Worm (Caenorhabditis elegans): ENCODE results near the gene M163.10.

M163.10 gene

DNA sequence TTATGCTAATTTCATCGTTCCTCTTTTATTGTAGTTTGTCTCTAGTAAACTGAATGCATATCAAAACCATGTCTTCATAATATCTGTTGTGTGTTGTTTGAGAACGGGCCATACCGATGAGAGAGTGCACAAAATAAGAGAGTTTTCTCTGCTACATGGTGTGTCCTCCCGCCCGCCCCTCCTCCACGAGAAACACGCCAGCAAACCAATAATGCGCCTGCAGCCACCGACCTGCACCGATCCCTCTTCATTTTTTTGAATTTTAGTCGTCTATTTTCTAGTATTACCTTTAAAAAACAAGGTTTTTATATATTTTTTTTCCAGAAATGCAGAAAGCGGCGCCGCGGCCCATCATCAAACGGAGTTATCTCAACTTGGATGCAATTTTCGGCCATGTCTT is 9.5 kb downstream of the M163.10 start, which contains the start of gene gfi-3 (continued):
- TF ChIP-seq let-526 (GFP tag; IDR thresholded peaks at IDR 0.05): no peak
- TF ChIP-seq chd-7 (tag; optimal IDR thresholded peaks at IDR 0.05): no peak
- no peak for TF ChIP-seq ama-1 (optimal IDR thresholded peaks at IDR 0.05)
- no peak for TF ChIP-seq ama-1 (GFP tag; optimal IDR thresholded peaks at IDR 0.05)
- TF ChIP-seq dpl-1 (GFP tag; optimal IDR thresholded peaks at IDR 0.05): no peak
- TF ChIP-seq Y56A3A.18 (GFP tag; IDR thresholded peaks at IDR 0.05): no peak
- no peak for TF ChIP-seq B0035.1 (tag; optimal IDR thresholded peaks at IDR 0.05)
- no peak for TF ChIP-seq F39B2.1 (GFP tag; IDR thresholded peaks at IDR 0.05)
- TF ChIP-seq ets-4 (GFP tag; optimal IDR thresholded peaks at IDR 0.05): no peak

DNA sequence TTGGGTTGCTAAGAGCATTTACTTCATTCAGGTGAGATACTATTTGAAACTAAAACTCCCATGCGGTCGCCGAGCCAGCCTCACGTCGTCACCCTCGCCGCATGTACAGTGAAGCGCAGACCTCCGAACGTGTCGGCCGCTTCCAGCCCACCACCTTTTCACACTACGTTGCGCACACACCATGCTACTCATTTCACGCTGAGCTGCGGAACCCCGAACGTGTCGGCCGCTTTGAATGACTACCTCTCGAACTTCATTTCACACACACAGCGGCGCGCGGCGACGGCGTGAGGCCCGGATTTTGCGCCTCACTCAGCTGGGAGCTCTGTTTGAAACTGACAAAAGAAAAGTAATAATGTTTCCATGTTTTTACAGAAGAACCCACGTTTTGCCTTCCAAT is 10.8 kb downstream of the M163.10 start:
- TF ChIP-seq C06A6.2 (GFP tag; conservative IDR thresholded peaks at IDR 0.05): no peak
- peak; percentile 78 for TF ChIP-seq zfh-2 (GFP tag; conservative IDR thresholded peaks at IDR 0.05)
- no peak for TF ChIP-seq F39B2.1 (GFP tag; IDR thresholded peaks at IDR 0.05)
- TF ChIP-seq let-526 (GFP tag; IDR thresholded peaks at IDR 0.05): no peak
- no peak for TF ChIP-seq snpc-4 (GFP tag; optimal IDR thresholded peaks at IDR 0.05)
- TF ChIP-seq snpc-4 (tag; optimal IDR thresholded peaks at IDR 0.05): peak in 3 of 4 experiments; percentile 32 to 88 (median 82)
- TF ChIP-seq cebp-2 (GFP tag; IDR thresholded peaks at IDR 0.05): no peak
- TF ChIP-seq egrh-3 (GFP tag; IDR thresholded peaks at IDR 0.05): peak; percentile 50; the same call in 1 of the 2 replicates
- no peak for TF ChIP-seq efl-1 (GFP tag; optimal IDR thresholded peaks at IDR 0.05)

DNA sequence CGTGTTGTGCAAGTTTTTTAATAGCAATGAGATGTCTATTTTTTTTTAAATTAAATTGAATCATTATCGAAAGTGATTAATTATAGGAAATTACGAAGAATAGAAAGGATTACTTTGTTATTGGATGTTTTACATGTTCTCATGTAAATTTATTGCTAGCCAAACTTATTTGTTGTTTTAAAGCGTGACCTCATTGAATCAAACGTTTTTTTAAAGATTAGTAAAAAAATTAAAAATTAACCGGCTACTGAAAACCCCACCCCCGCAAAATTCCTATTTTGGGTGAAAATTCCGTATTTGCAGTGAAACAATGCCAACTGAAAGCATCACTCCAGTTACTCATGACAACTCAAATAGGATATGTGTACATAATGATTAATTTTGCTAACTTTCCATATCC is 14.0 kb downstream of the M163.10 start, which contains the start of gene M163.8:
TSS of gene M163.8 (plus strand) at position 301 of the 400 bp plus-strand sequence.
- no peak for TF ChIP-seq aptf-2 (GFP tag; conservative IDR thresholded peaks at IDR 0.05)
- no peak for TF ChIP-seq F57A8.1 (GFP tag; optimal IDR thresholded peaks at IDR 0.05)
- TF ChIP-seq D2030.7 (GFP tag; IDR thresholded peaks at IDR 0.05): no peak
- no peak for TF ChIP-seq F33H1.4 (GFP tag; IDR thresholded peaks at IDR 0.05)
- no peak for TF ChIP-seq nfya-1 (tag; optimal IDR thresholded peaks at IDR 0.05; ENCODE audit: borderline replicate concordance, insufficient read depth)
- no peak for TF ChIP-seq cebp-1 (GFP tag; IDR thresholded peaks at IDR 0.05)
- TF ChIP-seq cebp-1 (tag; optimal IDR thresholded peaks at IDR 0.05): no peak
- TF ChIP-seq hmg-20 (GFP tag; IDR thresholded peaks at IDR 0.05): no peak
- TF ChIP-seq B0261.1 (tag; optimal IDR thresholded peaks at IDR 0.05): no peak
- TF ChIP-seq die-1 (tag; optimal IDR thresholded peaks at IDR 0.05): no peak

DNA sequence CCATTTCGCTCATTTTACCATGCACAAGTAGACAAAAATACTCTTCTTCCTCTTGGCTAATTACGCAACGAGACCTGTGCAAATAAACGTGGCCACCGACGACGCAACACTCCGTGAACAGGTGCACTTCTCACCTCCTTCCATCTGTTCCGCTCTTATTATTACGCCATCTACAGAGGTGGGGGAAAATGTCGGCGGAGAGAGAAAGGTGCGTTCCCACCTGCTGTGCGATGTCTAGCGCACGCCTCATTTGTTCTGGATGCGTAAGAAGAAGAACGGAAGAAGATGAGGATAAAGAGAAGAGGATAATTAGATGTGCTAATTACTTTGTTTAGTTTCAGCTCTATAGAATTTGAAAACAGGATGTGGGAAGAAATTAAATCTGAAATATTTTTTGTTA is 15.7 kb downstream of the M163.10 start:
- TF ChIP-seq ceh-27 (GFP tag; optimal IDR thresholded peaks at IDR 0.05) (no peak), let-607 (tag; optimal IDR thresholded peaks at IDR 0.05) (no peak)

DNA sequence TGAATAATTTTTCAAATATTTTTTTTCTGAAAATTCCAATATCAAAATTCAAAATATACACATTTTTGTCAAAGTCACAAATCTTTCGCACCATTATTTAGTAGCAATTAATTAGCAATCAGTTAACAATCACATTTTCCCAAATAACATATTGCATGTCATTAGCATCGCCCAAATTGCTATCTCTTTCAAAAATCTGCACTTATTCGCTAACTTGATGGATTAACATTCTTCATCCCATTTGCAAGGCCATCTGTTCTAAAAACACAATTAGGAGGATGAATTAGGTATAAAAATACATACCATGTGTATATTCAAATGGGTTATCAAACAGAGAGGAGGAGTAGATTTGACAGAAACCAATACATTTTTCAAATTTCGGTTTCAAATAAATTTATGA is 16.5 kb downstream of the M163.10 start:
- TF ChIP-seq ceh-58 (GFP tag; IDR thresholded peaks at IDR 0.05): no peak
- no peak for TF ChIP-seq ekl-4 (GFP tag; IDR thresholded peaks at IDR 0.05)
- no peak for TF ChIP-seq hlh-26 (GFP tag; conservative IDR thresholded peaks at IDR 0.05)
- TF ChIP-seq Y95B8A.8 (GFP tag; IDR thresholded peaks at IDR 0.05): no peak
- no peak for TF ChIP-seq hmg-20 (GFP tag; IDR thresholded peaks at IDR 0.05)
- no peak for TF ChIP-seq nhr-90 (tag; optimal IDR thresholded peaks at IDR 0.05)
- TF ChIP-seq attf-3 (GFP tag; conservative IDR thresholded peaks at IDR 0.05): no peak
- no peak for TF ChIP-seq T07F8.4 (tag; optimal IDR thresholded peaks at IDR 0.05)
- TF ChIP-seq him-1 (tag; optimal IDR thresholded peaks at IDR 0.05): no peak
- TF ChIP-seq bed-2 (GFP tag; IDR thresholded peaks at IDR 0.05): no peak
- TF ChIP-seq sptf-2 (GFP tag; optimal IDR thresholded peaks at IDR 0.05): no peak
- no peak for TF ChIP-seq rpc-1 (optimal IDR thresholded peaks at IDR 0.05)
- no peak for TF ChIP-seq rpc-1 (tag; optimal IDR thresholded peaks at IDR 0.05)
- TF ChIP-seq mes-4 (tag; optimal IDR thresholded peaks at IDR 0.05): no peak
- no peak for TF ChIP-seq hsf-1 (GFP tag; IDR thresholded peaks at IDR 0.05)
- TF ChIP-seq cebp-1 (GFP tag; IDR thresholded peaks at IDR 0.05): no peak
- TF ChIP-seq cebp-1 (tag; optimal IDR thresholded peaks at IDR 0.05): no peak
- no peak for TF ChIP-seq cebp-2 (GFP tag; IDR thresholded peaks at IDR 0.05)
- TF ChIP-seq Y56A3A.18 (GFP tag; IDR thresholded peaks at IDR 0.05): no peak
- TF ChIP-seq sdz-38 (tag; optimal IDR thresholded peaks at IDR 0.05): no peak
- TF ChIP-seq mcd-1 (GFP tag; IDR thresholded peaks at IDR 0.05): no peak

Measured in whole organism, young adult.